Worm (Caenorhabditis elegans) whole organism, young adult: ENCODE measurements around the gene F17C11.26.

Experiments used
- C06A6.2 ChIP-seq: fragments of 200-800 bp; sonication (Bioruptor generic); conservative IDR thresholded peaks from 2 replicates; pipeline ENCODE4 v1.3.6; 2022; ENCODE audit warnings: missing genetic modification characterization, missing compliant biosample characterization
- F33H1.4 ChIP-seq: fragments of 200-800 bp; sonication (Bioruptor generic); IDR thresholded peaks from 2 replicates; pipeline ENCODE4 v1.3.6; 2022; ENCODE audit warnings: missing genetic modification reagents, missing genetic modification characterization, missing compliant biosample characterization
- F37B4.10 ChIP-seq: fragments of 200-800 bp; sonication (Bioruptor generic); IDR thresholded peaks from 2 replicates; pipeline ENCODE4 v1.3.6; 2022; ENCODE audit warnings: missing genetic modification characterization, missing compliant biosample characterization
- F39B2.1 ChIP-seq: fragments of 200-800 bp; sonication (Bioruptor generic); IDR thresholded peaks from 2 replicates; pipeline ENCODE4 v1.3.6; 2022; ENCODE audit warnings: missing genetic modification reagents, missing genetic modification characterization, missing compliant biosample characterization
- F57A8.1 ChIP-seq: fragments of 200-800 bp; sonication (Bioruptor generic); optimal IDR thresholded peaks from 2 replicates; lab custom pipeline; 2018; ENCODE audit warnings: mild to moderate bottlenecking, missing genetic modification characterization, moderate library complexity, missing compliant biosample characterization
- K12H6.12 ChIP-seq: fragments of 200-800 bp; sonication (Bioruptor generic); optimal IDR thresholded peaks from 2 replicates; lab custom pipeline; 2018; ENCODE audit warnings: mild to moderate bottlenecking, missing genetic modification characterization, missing compliant biosample characterization
- ZK185.1 ChIP-seq: sonication (generic microtip); optimal IDR thresholded peaks from 2 replicates; lab custom pipeline; 2016; ENCODE audit warnings: mild to moderate bottlenecking, missing genetic modification characterization, missing compliant biosample characterization; ENCODE audit not compliant: poor library complexity, severe bottlenecking
- athp-1 ChIP-seq: sonication (generic microtip); optimal IDR thresholded peaks from 2 replicates; lab custom pipeline; 2017; ENCODE audit warnings: mild to moderate bottlenecking, missing genetic modification characterization, missing compliant biosample characterization
- bed-1 ChIP-seq: fragments of 200-800 bp; sonication (Bioruptor generic); IDR thresholded peaks from 2 replicates; pipeline ENCODE4 v1.3.6; 2022; ENCODE audit warnings: missing genetic modification reagents, missing genetic modification characterization, missing compliant biosample characterization
- cebp-1 ChIP-seq, 2 experiments: fragments of 200-800 bp in 1 of 2; sonication (Bioruptor generic) in 1 of 2; sonication (generic microtip) in 1 of 2; IDR thresholded peaks in 1 of 2; optimal IDR thresholded peaks in 1 of 2; 2 replicates each; pipeline versions ENCODE4 v1.3.6 to Lab custom; 2017 to 2022; ENCODE audit warnings: missing compliant biosample characterization in 2 of 2, missing genetic modification characterization in 2 of 2, mild to moderate bottlenecking in 1 of 2, missing genetic modification reagents in 1 of 2, moderate library complexity in 1 of 2
- ceh-27 ChIP-seq: fragments of 200-800 bp; sonication (Bioruptor generic); optimal IDR thresholded peaks from 2 replicates; lab custom pipeline; 2018; ENCODE audit warnings: mild to moderate bottlenecking, missing genetic modification characterization, moderate library complexity, missing compliant biosample characterization
- ceh-40 ChIP-seq: fragments of 200-800 bp; sonication (Bioruptor generic); IDR thresholded peaks from 2 replicates; pipeline ENCODE4 v1.3.6; 2022; ENCODE audit warnings: missing genetic modification characterization, missing compliant biosample characterization
- chd-7 ChIP-seq: sonication (generic microtip); optimal IDR thresholded peaks from 2 replicates; lab custom pipeline; 2016; ENCODE audit warnings: mild to moderate bottlenecking, missing genetic modification characterization, moderate library complexity, missing compliant biosample characterization
- dpff-1 ChIP-seq: sonication (generic microtip); optimal IDR thresholded peaks from 2 replicates; lab custom pipeline; 2017; ENCODE audit warnings: mild to moderate bottlenecking, missing genetic modification characterization, missing compliant biosample characterization
- dpl-1 ChIP-seq: fragments of 150-350 bp; optimal IDR thresholded peaks from 2 replicates; lab custom pipeline; 2014; ENCODE audit warnings: missing biosample characterization, missing genetic modification reagents, missing genetic modification characterization
- egl-44 ChIP-seq: fragments of 200-800 bp; sonication (Bioruptor generic); IDR thresholded peaks from 2 replicates; pipeline ENCODE4 v1.3.6; 2022; ENCODE audit warnings: missing genetic modification reagents, missing genetic modification characterization, missing compliant biosample characterization
- gei-17 ChIP-seq: fragments of 200-800 bp; sonication (Bioruptor generic); optimal IDR thresholded peaks from 2 replicates; lab custom pipeline; 2018; ENCODE audit warnings: mild to moderate bottlenecking, missing genetic modification characterization, missing compliant biosample characterization
- hlh-12 ChIP-seq: sonication (generic microtip); optimal IDR thresholded peaks from 2 replicates; lab custom pipeline; 2016; ENCODE audit warnings: missing genetic modification characterization, missing compliant biosample characterization
- hlh-26 ChIP-seq: fragments of 200-800 bp; sonication (Bioruptor generic); conservative IDR thresholded peaks from 2 replicates; pipeline ENCODE4 v1.3.6; 2022; ENCODE audit warnings: missing genetic modification reagents, missing genetic modification characterization, missing compliant biosample characterization
- hmg-1.2 ChIP-seq: fragments of 200-800 bp; sonication (Bioruptor generic); IDR thresholded peaks from 2 replicates; pipeline ENCODE4 v1.3.6; 2022; ENCODE audit warnings: missing genetic modification reagents, missing genetic modification characterization, missing compliant biosample characterization
- hrde-1 ChIP-seq: sonication (generic microtip); optimal IDR thresholded peaks from 2 replicates; lab custom pipeline; 2016; ENCODE audit warnings: missing genetic modification characterization, mild to moderate bottlenecking, missing compliant biosample characterization, moderate library complexity, missing genotype, missing genetic modification reagents, borderline replicate concordance
- lag-1 ChIP-seq: fragments of 200-800 bp; sonication (Bioruptor generic); IDR thresholded peaks from 2 replicates; pipeline ENCODE4 v1.3.6; 2022; ENCODE audit warnings: missing genetic modification reagents, missing genetic modification characterization, missing compliant biosample characterization
- let-526 ChIP-seq: fragments of 200-800 bp; sonication (Bioruptor generic); IDR thresholded peaks from 2 replicates; pipeline ENCODE4 v1.3.6; 2022; ENCODE audit warnings: missing genetic modification reagents, missing genetic modification characterization, missing compliant biosample characterization
- lin-40 ChIP-seq: sonication (generic microtip); optimal IDR thresholded peaks from 2 replicates; lab custom pipeline; 2016; ENCODE audit warnings: missing genetic modification characterization, mild to moderate bottlenecking, missing compliant biosample characterization, missing genotype, missing genetic modification reagents
- lsy-27 ChIP-seq: sonication (generic microtip); optimal IDR thresholded peaks from 2 replicates; lab custom pipeline; 2017; ENCODE audit warnings: missing genetic modification characterization, mild to moderate bottlenecking, missing compliant biosample characterization, antibody characterized with exemption, missing genotype, borderline replicate concordance; ENCODE audit not compliant: insufficient read depth
- madf-3 ChIP-seq: fragments of 200-800 bp; sonication (Bioruptor generic); IDR thresholded peaks from 2 replicates; pipeline ENCODE4 v1.3.6; 2022; ENCODE audit warnings: missing genetic modification reagents, missing genetic modification characterization, missing compliant biosample characterization
- mcd-1 ChIP-seq: fragments of 200-800 bp; sonication (Bioruptor generic); IDR thresholded peaks from 2 replicates; pipeline ENCODE4 v1.3.6; 2022; ENCODE audit warnings: missing genetic modification reagents, missing genetic modification characterization, missing compliant biosample characterization
- mxl-1 ChIP-seq: sonication (generic microtip); optimal IDR thresholded peaks from 2 replicates; lab custom pipeline; 2016; ENCODE audit warnings: missing genetic modification characterization, missing compliant biosample characterization
- nfya-1 ChIP-seq: sonication (generic microtip); optimal IDR thresholded peaks from 2 replicates; lab custom pipeline; 2017; ENCODE audit warnings: antibody characterized with exemption, missing compliant biosample characterization, missing genetic modification characterization, borderline replicate concordance; ENCODE audit not compliant: insufficient read depth
- nhr-179 ChIP-seq: sonication (generic microtip); optimal IDR thresholded peaks from 2 replicates; lab custom pipeline; 2016; ENCODE audit warnings: mild to moderate bottlenecking, missing genetic modification characterization, missing compliant biosample characterization
- nhr-27 ChIP-seq: fragments of 200-800 bp; sonication (Bioruptor generic); optimal IDR thresholded peaks from 2 replicates; lab custom pipeline; 2018; ENCODE audit warnings: mild to moderate bottlenecking, missing genetic modification characterization, moderate library complexity, missing compliant biosample characterization
- nhr-90 ChIP-seq: sonication (generic microtip); optimal IDR thresholded peaks from 2 replicates; lab custom pipeline; 2016; ENCODE audit warnings: missing genotype, mild to moderate bottlenecking, missing genetic modification characterization, missing compliant biosample characterization
- pbrm-1 ChIP-seq: fragments of 200-800 bp; sonication (Bioruptor generic); IDR thresholded peaks from 2 replicates; pipeline ENCODE4 v1.3.6; 2022; ENCODE audit warnings: missing genetic modification reagents, missing genetic modification characterization, missing compliant biosample characterization
- rec-8 ChIP-seq, 2 experiments: sonication (generic microtip); optimal IDR thresholded peaks; 2 replicates each; lab custom pipeline; 2016; ENCODE audit warnings: mild to moderate bottlenecking in 2 of 2, missing genetic modification characterization in 2 of 2, missing genetic modification reagents in 2 of 2, missing genotype in 2 of 2, missing biosample characterization in 1 of 2, missing compliant biosample characterization in 1 of 2, moderate library complexity in 1 of 2
- rpc-1 ChIP-seq, 2 experiments: fragments of 150-350 bp in 1 of 2; sonication (generic microtip) in 1 of 2; optimal IDR thresholded peaks; 2 replicates each; lab custom pipeline; 2014 to 2018; ENCODE audit warnings: missing biosample characterization in 1 of 2, missing genetic modification characterization in 1 of 2, missing genetic modification reagents in 1 of 2, missing genotype in 1 of 2
- sdz-38 ChIP-seq: sonication (generic microtip); optimal IDR thresholded peaks from 2 replicates; lab custom pipeline; 2016; ENCODE audit warnings: missing genotype, missing genetic modification characterization, missing compliant biosample characterization
- sea-2 ChIP-seq: fragments of 200-800 bp; sonication (Bioruptor generic); IDR thresholded peaks from 2 replicates; pipeline ENCODE4 v1.3.6; 2022; ENCODE audit warnings: missing genetic modification characterization, missing compliant biosample characterization
- snpc-1.1 ChIP-seq: sonication (generic microtip); optimal IDR thresholded peaks from 2 replicates; lab custom pipeline; 2017; ENCODE audit warnings: missing genetic modification characterization, mild to moderate bottlenecking, missing compliant biosample characterization, antibody characterized with exemption, moderate library complexity, missing genotype, missing genetic modification reagents; ENCODE audit not compliant: insufficient read depth
- snpc-1.3 ChIP-seq: sonication (generic microtip); optimal IDR thresholded peaks from 2 replicates; lab custom pipeline; 2017; ENCODE audit warnings: missing genetic modification characterization, mild to moderate bottlenecking, missing compliant biosample characterization, antibody characterized with exemption, moderate library complexity, missing genotype, missing genetic modification reagents; ENCODE audit not compliant: insufficient read depth
- somi-1 ChIP-seq: fragments of 200-800 bp; sonication (Bioruptor generic); optimal IDR thresholded peaks from 2 replicates; lab custom pipeline; 2018; ENCODE audit warnings: mild to moderate bottlenecking, missing genetic modification characterization, missing compliant biosample characterization
- tbp1 ChIP-seq: fragments of 200-800 bp; sonication (Bioruptor generic); optimal IDR thresholded peaks from 2 replicates; lab custom pipeline; 2018; ENCODE audit warnings: mild to moderate bottlenecking, missing genetic modification characterization, missing compliant biosample characterization
- unc-130 ChIP-seq: sonication (generic microtip); optimal IDR thresholded peaks from 2 replicates; lab custom pipeline; 2016; ENCODE audit warnings: missing genetic modification reagents, missing genetic modification characterization, missing compliant biosample characterization
- zfh-2 ChIP-seq: fragments of 200-800 bp; sonication (Bioruptor generic); conservative IDR thresholded peaks from 2 replicates; pipeline ENCODE4 v1.3.6; 2022; ENCODE audit warnings: missing genetic modification reagents, missing genetic modification characterization, missing compliant biosample characterization
- ztf-18 ChIP-seq: sonication (generic microtip); optimal IDR thresholded peaks from 2 replicates; lab custom pipeline; 2016; ENCODE audit warnings: missing genotype, mild to moderate bottlenecking, missing genetic modification characterization, missing compliant biosample characterization
- ztf-25 ChIP-seq: fragments of 200-800 bp; sonication (Bioruptor generic); IDR thresholded peaks from 2 replicates; pipeline ENCODE4 v1.3.6; 2022; ENCODE audit warnings: missing genetic modification reagents, missing genetic modification characterization, missing compliant biosample characterization
- ztf-26 ChIP-seq: sonication (generic microtip); optimal IDR thresholded peaks from 2 replicates; lab custom pipeline; 2017; ENCODE audit warnings: missing genetic modification characterization, missing compliant biosample characterization
- ztf-6 ChIP-seq: fragments of 200-800 bp; sonication (Bioruptor generic); IDR thresholded peaks from 2 replicates; pipeline ENCODE4 v1.3.6; 2022; ENCODE audit warnings: missing genetic modification reagents, missing genetic modification characterization, missing compliant biosample characterization

F17C11.26 gene

DNA sequence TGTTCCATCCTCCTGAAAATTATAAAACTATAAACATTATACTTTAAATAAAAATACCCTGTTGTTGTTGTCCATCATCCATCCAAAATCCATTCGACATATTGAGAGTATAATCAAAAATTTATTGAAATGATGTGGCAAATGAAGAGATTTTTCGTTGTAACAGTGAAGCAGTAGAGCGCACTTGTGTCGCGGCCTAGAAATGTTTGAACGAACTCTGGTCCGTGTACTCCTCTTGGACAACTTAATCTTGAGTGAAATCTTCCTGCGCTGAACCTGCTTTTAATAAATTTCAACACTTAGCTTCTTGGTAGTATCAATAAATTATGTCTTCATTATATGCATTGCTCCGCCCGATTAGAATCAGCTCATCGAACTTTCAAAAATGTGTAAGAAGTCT is 46.6 kb upstream of the F17C11.26 start, which contains the start of the genes F32D8.14 and F32D8.5 (continued):
- TF ChIP-seq ceh-27 (GFP tag; lab: Kevin White, UChicago): peak; percentile 84
- no peak for TF ChIP-seq snpc-1.1 (tag; lab: Kevin White, UChicago)
- peak; percentile 92 for TF ChIP-seq mcd-1 (GFP tag; lab: Robert Waterston, UW)
- TF ChIP-seq ztf-26 (tag; lab: Kevin White, UChicago): no peak
- no peak for TF ChIP-seq hrde-1 (tag; lab: Kevin White, UChicago)
- TF ChIP-seq C06A6.2: 0 out of 2 replicates have a peak, but pooled peaks have one; percentile 25
- no peak for TF ChIP-seq let-526 (GFP tag; lab: Robert Waterston, UW)
- TF ChIP-seq ZK185.1 (tag; lab: Kevin White, UChicago): peak; percentile 85
- no peak for TF ChIP-seq dpl-1 (GFP tag; lab: Kevin White, UChicago)
- TF ChIP-seq somi-1 (GFP tag; lab: Kevin White, UChicago): no peak
- TF ChIP-seq dpff-1 (tag; lab: Kevin White, UChicago): no peak
- peak; percentile 39 for TF ChIP-seq unc-130 (GFP tag; lab: Kevin White, UChicago)
- no peak for TF ChIP-seq sdz-38
- TF ChIP-seq bed-1: no peak
- TF ChIP-seq zfh-2: no peak
- no peak for TF ChIP-seq chd-7 (tag; lab: Kevin White, UChicago)
- TF ChIP-seq hlh-26 (GFP tag; lab: Robert Waterston, UW): no peak
- no peak for TF ChIP-seq rec-8 (tag; optimal IDR thresholded peaks at IDR 0.05; lab: Kevin White, UChicago)
- 0 out of 2 replicates have a peak, but pooled peaks have one; percentile 17 for TF ChIP-seq ztf-25 (GFP tag; lab: Robert Waterston, UW)
- no peak for TF ChIP-seq nfya-1 (tag; lab: Kevin White, UChicago)
- TF ChIP-seq F57A8.1: no peak
- TF ChIP-seq madf-3: 0 out of 2 replicates have a peak, but pooled peaks have one; percentile 38
- no peak for TF ChIP-seq rpc-1 (optimal IDR thresholded peaks at IDR 0.05; lab: Kevin White, UChicago)
- no peak for TF ChIP-seq rpc-1 (tag; optimal IDR thresholded peaks at IDR 0.05; lab: Kevin White, UChicago)
- TF ChIP-seq egl-44: no peak
- TF ChIP-seq F39B2.1 (GFP tag; lab: Robert Waterston, UW): no peak
- no peak for TF ChIP-seq cebp-1 (GFP tag; IDR thresholded peaks at IDR 0.05; lab: Robert Waterston, UW)
- peak; percentile 56 for TF ChIP-seq cebp-1 (tag; optimal IDR thresholded peaks at IDR 0.05; lab: Kevin White, UChicago)
- TF ChIP-seq pbrm-1 (GFP tag; lab: Robert Waterston, UW): peak; percentile 62
- TF ChIP-seq lin-40 (tag; lab: Kevin White, UChicago): peak; percentile 53
- TF ChIP-seq ztf-18: peak; percentile 51
- TF ChIP-seq gei-17 (GFP tag; lab: Kevin White, UChicago): no peak
- TF ChIP-seq athp-1 (tag; lab: Kevin White, UChicago): no peak
- TF ChIP-seq nhr-27 (tag; lab: Kevin White, UChicago): no peak
- TF ChIP-seq mxl-1: no peak
- peak; percentile 41 for TF ChIP-seq K12H6.12 (tag; lab: Kevin White, UChicago)
- peak; percentile 28; the same call in 1 of the 2 replicates for TF ChIP-seq F33H1.4
- TF ChIP-seq hmg-1.2 (GFP tag; lab: Robert Waterston, UW): peak; percentile 48; the same call in 1 of the 2 replicates
- TF ChIP-seq snpc-1.3 (tag; lab: Kevin White, UChicago): no peak
- TF ChIP-seq ceh-40 (GFP tag; lab: Robert Waterston, UW): no peak
- TF ChIP-seq tbp1: peak; percentile 43
- no peak for TF ChIP-seq lsy-27
- no peak for TF ChIP-seq nhr-90 (tag; lab: Kevin White, UChicago)
- no peak for TF ChIP-seq hlh-12 (tag; lab: Kevin White, UChicago)
- no peak for TF ChIP-seq nhr-179 (tag; lab: Kevin White, UChicago)
- TF ChIP-seq lag-1 (GFP tag; lab: Robert Waterston, UW): no peak
- no peak for TF ChIP-seq ztf-6 (GFP tag; lab: Robert Waterston, UW)
- no peak for TF ChIP-seq F37B4.10 (GFP tag; lab: Robert Waterston, UW)
- no peak for TF ChIP-seq sea-2
